Fruit fly (Drosophila melanogaster) whole organism, embryonic: ENCODE results near the gene Trf4-1.

Experiments
- Antp ChIP-seq: fragments of 200-800 bp; sonication (Bioruptor generic); optimal IDR thresholded peaks from 3 replicates; lab custom pipeline; 2016; ENCODE audit warnings: missing biosample characterization, missing genetic modification characterization
- Asciz ChIP-seq: fragments of 200-800 bp; sonication (Bioruptor generic); optimal IDR thresholded peaks from 2 replicates; lab custom pipeline; 2017; ENCODE audit warnings: missing biosample characterization, mild to moderate bottlenecking, missing genetic modification characterization, missing genetic modification reagents
- Atf-2 ChIP-seq: fragments of 200-800 bp; sonication (Bioruptor generic); optimal IDR thresholded peaks from 2 replicates; lab custom pipeline; 2016; ENCODE audit warnings: missing biosample characterization, missing genetic modification characterization
- Bdp1 ChIP-seq: fragments of 200-800 bp; sonication (Bioruptor generic); optimal IDR thresholded peaks from 3 replicates; lab custom pipeline; 2016; ENCODE audit warnings: missing biosample characterization, missing genetic modification characterization
- CG12071 ChIP-seq: fragments of 200-800 bp; sonication (Bioruptor generic); optimal IDR thresholded peaks from 3 replicates; lab custom pipeline; 2018; ENCODE audit warnings: missing biosample characterization, mild to moderate bottlenecking, missing genetic modification characterization
- CG12236 ChIP-seq: fragments of 200-800 bp; sonication (Bioruptor generic); optimal IDR thresholded peaks from 2 replicates; lab custom pipeline; 2016; ENCODE audit warnings: missing biosample characterization, missing genetic modification characterization
- CG12942 ChIP-seq: fragments of 200-800 bp; sonication (Bioruptor generic); optimal IDR thresholded peaks from 3 replicates; lab custom pipeline; 2016; ENCODE audit warnings: missing biosample characterization, missing genetic modification characterization
- CG13775 ChIP-seq: fragments of 200-800 bp; sonication (Bioruptor generic); optimal IDR thresholded peaks from 3 replicates; lab custom pipeline; 2017; ENCODE audit warnings: missing biosample characterization, mild to moderate bottlenecking, missing genetic modification characterization
- CG1647 ChIP-seq: fragments of 200-800 bp; sonication (Bioruptor generic); optimal IDR thresholded peaks from 3 replicates; lab custom pipeline; 2016; ENCODE audit warnings: missing biosample characterization, missing genetic modification characterization
- CG17328 ChIP-seq: fragments of 200-800 bp; sonication (Bioruptor generic); IDR thresholded peaks from 2 replicates; pipeline ENCODE4 v1.3.6; 2022; ENCODE audit warnings: missing biosample characterization, missing genetic modification characterization
- CG17802 ChIP-seq: fragments of 200-800 bp; sonication (Bioruptor generic); optimal IDR thresholded peaks from 2 replicates; lab custom pipeline; 2018; ENCODE audit warnings: missing biosample characterization, mild to moderate bottlenecking, missing genetic modification characterization, moderate library complexity
- CG33213 ChIP-seq: fragments of 200-800 bp; sonication (Bioruptor generic); optimal IDR thresholded peaks from 3 replicates; lab custom pipeline; 2016; ENCODE audit warnings: missing biosample characterization, missing genetic modification characterization
- CG3995 ChIP-seq: fragments of 200-800 bp; sonication (Bioruptor generic); optimal IDR thresholded peaks from 3 replicates; lab custom pipeline; 2016; ENCODE audit warnings: missing biosample characterization, missing genetic modification characterization
- CG4282 ChIP-seq: fragments of 200-800 bp; sonication (Bioruptor generic); optimal IDR thresholded peaks from 2 replicates; lab custom pipeline; 2016; ENCODE audit warnings: missing biosample characterization, missing genetic modification characterization
- CG6254 ChIP-seq: fragments of 200-800 bp; sonication (Bioruptor generic); optimal IDR thresholded peaks from 3 replicates; lab custom pipeline; 2017; ENCODE audit warnings: mild to moderate bottlenecking, missing biosample characterization, missing genetic modification reagents, missing genetic modification characterization
- CG6689 ChIP-seq: fragments of 200-800 bp; sonication (Bioruptor generic); IDR thresholded peaks from 2 replicates; pipeline ENCODE4 v1.3.6; 2022; ENCODE audit warnings: missing biosample characterization, missing genetic modification characterization
- CG7987 ChIP-seq: fragments of 200-800 bp; sonication (Bioruptor generic); optimal IDR thresholded peaks from 2 replicates; lab custom pipeline; 2018; ENCODE audit warnings: missing biosample characterization, mild to moderate bottlenecking, missing genetic modification characterization, moderate library complexity
- D ChIP-seq, 2 experiments: fragments of 200-800 bp in 1 of 2; fragments of >200 bp in 1 of 2; sonication (Bioruptor generic) in 1 of 2; optimal IDR thresholded peaks; 2 replicates in 1 of 2; 3 replicates in 1 of 2; lab custom pipeline; 2017; ENCODE audit warnings: mild to moderate bottlenecking in 1 of 2, missing biosample characterization in 1 of 2, missing genetic modification characterization in 1 of 2, missing genetic modification reagents in 1 of 2
- Ets65A ChIP-seq: fragments of 200-800 bp; sonication (Bioruptor generic); peaks from one replicate; lab custom pipeline; 2016; ENCODE audit warnings: missing biosample characterization, missing genetic modification characterization
- Gsc ChIP-seq: fragments of 200-800 bp; sonication (Bioruptor generic); IDR thresholded peaks from 2 replicates; pipeline ENCODE4 v1.3.6; 2022; ENCODE audit warnings: missing biosample characterization, missing genetic modification characterization
- HLH4C ChIP-seq: fragments of 200-800 bp; sonication (Bioruptor generic); IDR thresholded peaks from 3 replicates; pipeline ENCODE4 v1.3.6; 2022; ENCODE audit warnings: missing biosample characterization, missing genetic modification characterization; ENCODE audit not compliant: partially characterized antibody
- HmgZ ChIP-seq: fragments of 200-800 bp; sonication (Bioruptor generic); optimal IDR thresholded peaks from 2 replicates; lab custom pipeline; 2018; ENCODE audit warnings: missing biosample characterization, mild to moderate bottlenecking, missing genetic modification characterization
- Hr39 ChIP-seq: fragments of >200 bp; optimal IDR thresholded peaks from 2 replicates; lab custom pipeline; 2017
- Hr51 ChIP-seq, 2 experiments: fragments of 200-800 bp; sonication (Bioruptor generic); optimal IDR thresholded peaks; 2 replicates in 1 of 2; 3 replicates in 1 of 2; lab custom pipeline; 2016 to 2018; ENCODE audit warnings: missing biosample characterization in 2 of 2, missing genetic modification characterization in 2 of 2, mild to moderate bottlenecking in 1 of 2, moderate library complexity in 1 of 2
- Nf-YC ChIP-seq: fragments of 200-800 bp; optimal IDR thresholded peaks from 3 replicates; lab custom pipeline; 2019; ENCODE audit warnings: missing biosample characterization, mild to moderate bottlenecking, missing genetic modification characterization, moderate library complexity
- Opbp ChIP-seq: fragments of 200-800 bp; sonication (Bioruptor generic); IDR thresholded peaks from 3 replicates; pipeline ENCODE4 v1.3.6; 2022; ENCODE audit warnings: missing biosample characterization, missing genetic modification characterization; ENCODE audit not compliant: partially characterized antibody
- Pdp1 ChIP-seq, 2 experiments: fragments of 200-800 bp; sonication (Bioruptor generic); optimal IDR thresholded peaks; 3 replicates each; lab custom pipeline; 2016; ENCODE audit warnings: missing biosample characterization in 2 of 2, missing genetic modification characterization in 2 of 2, mild to moderate bottlenecking in 1 of 2, moderate library complexity in 1 of 2
- Poxn ChIP-seq: fragments of 200-800 bp; sonication (Bioruptor generic); IDR thresholded peaks from 2 replicates; pipeline ENCODE4 v1.3.6; 2022; ENCODE audit warnings: missing biosample characterization, missing genetic modification characterization
- Spps ChIP-seq: fragments of 200-800 bp; sonication (Bioruptor generic); optimal IDR thresholded peaks from 2 replicates; lab custom pipeline; 2018; ENCODE audit warnings: missing biosample characterization, mild to moderate bottlenecking, missing genetic modification characterization
- Ssrp ChIP-seq: fragments of 200-800 bp; sonication (Bioruptor generic); optimal IDR thresholded peaks from 2 replicates; lab custom pipeline; 2018; ENCODE audit warnings: missing biosample characterization, mild to moderate bottlenecking, missing genetic modification characterization, moderate library complexity
- ac ChIP-seq: fragments of 200-800 bp; sonication (Bioruptor generic); optimal IDR thresholded peaks from 3 replicates; lab custom pipeline; 2017; ENCODE audit warnings: missing biosample characterization, mild to moderate bottlenecking, missing genetic modification characterization
- bab2 ChIP-seq: fragments of 200-800 bp; sonication (Bioruptor generic); optimal IDR thresholded peaks from 2 replicates; lab custom pipeline; 2016; ENCODE audit warnings: missing biosample characterization, missing genetic modification characterization
- bowl ChIP-seq: fragments of 200-800 bp; sonication (Bioruptor generic); IDR thresholded peaks from 2 replicates; pipeline ENCODE4 v1.3.6; 2022; ENCODE audit warnings: missing biosample characterization, missing genetic modification characterization
- chinmo ChIP-seq: fragments of 200-800 bp; sonication (Bioruptor generic); IDR thresholded peaks from 4 replicates; pipeline ENCODE4 v1.3.6; 2022; ENCODE audit warnings: missing biosample characterization, missing genetic modification characterization; ENCODE audit not compliant: partially characterized antibody
- crp ChIP-seq, 2 experiments: fragments of 200-800 bp; sonication (Bioruptor generic); optimal IDR thresholded peaks; 2 replicates in 1 of 2; 3 replicates in 1 of 2; lab custom pipeline; 2017; ENCODE audit warnings: missing biosample characterization in 2 of 2, missing genetic modification characterization in 2 of 2, mild to moderate bottlenecking in 1 of 2, moderate library complexity in 1 of 2
- danr ChIP-seq: fragments of 200-800 bp; sonication (Bioruptor generic); IDR thresholded peaks from 2 replicates; pipeline ENCODE4 v1.3.6; 2022; ENCODE audit warnings: missing biosample characterization, missing genetic modification characterization
- ewg ChIP-seq: fragments of 200-800 bp; sonication (Bioruptor generic); optimal IDR thresholded peaks from 3 replicates; lab custom pipeline; 2017; ENCODE audit warnings: mild to moderate bottlenecking, missing biosample characterization, missing genetic modification reagents, missing genetic modification characterization
- fru ChIP-seq: fragments of >200 bp; optimal IDR thresholded peaks from 2 replicates; lab custom pipeline; 2017
- gfzf ChIP-seq: fragments of 200-800 bp; sonication (Bioruptor generic); optimal IDR thresholded peaks from 2 replicates; lab custom pipeline; 2016; ENCODE audit warnings: missing biosample characterization, mild to moderate bottlenecking, missing genetic modification characterization, moderate library complexity
- gsb-n ChIP-seq: fragments of 200-800 bp; sonication (Bioruptor generic); optimal IDR thresholded peaks from 3 replicates; lab custom pipeline; 2018; ENCODE audit warnings: missing biosample characterization, mild to moderate bottlenecking, missing genetic modification characterization
- hb ChIP-seq: fragments of 200-800 bp; sonication (Bioruptor generic); IDR thresholded peaks from 3 replicates; pipeline ENCODE4 v1.3.6; 2022; ENCODE audit warnings: missing biosample characterization, missing genetic modification characterization; ENCODE audit not compliant: partially characterized antibody
- luna ChIP-seq: fragments of 200-800 bp; sonication (Bioruptor generic); optimal IDR thresholded peaks from 2 replicates; lab custom pipeline; 2016; ENCODE audit warnings: missing biosample characterization, missing genetic modification characterization
- nerfin-2 ChIP-seq: fragments of 200-800 bp; sonication (Bioruptor generic); IDR thresholded peaks from 2 replicates; pipeline ENCODE4 v1.3.6; 2022; ENCODE audit warnings: missing biosample characterization, missing genetic modification characterization; ENCODE audit not compliant: partially characterized antibody
- row ChIP-seq: fragments of 200-800 bp; sonication (Bioruptor generic); IDR thresholded peaks from 3 replicates; pipeline ENCODE4 v1.3.6; 2022; ENCODE audit warnings: missing biosample characterization, missing genetic modification characterization
- run ChIP-seq: fragments of 200-800 bp; sonication (Bioruptor generic); optimal IDR thresholded peaks from 3 replicates; lab custom pipeline; 2018; ENCODE audit warnings: missing biosample characterization, mild to moderate bottlenecking, missing genetic modification characterization
- scrt ChIP-seq: fragments of 200-800 bp; sonication (Bioruptor generic); optimal IDR thresholded peaks from 2 replicates; lab custom pipeline; 2018; ENCODE audit warnings: missing biosample characterization, mild to moderate bottlenecking, missing genetic modification characterization, moderate library complexity
- unpg ChIP-seq: fragments of 200-800 bp; sonication (Bioruptor generic); optimal IDR thresholded peaks from 3 replicates; lab custom pipeline; 2018; ENCODE audit warnings: missing biosample characterization, mild to moderate bottlenecking, missing genetic modification characterization, moderate library complexity

Trf4-1 gene

dm6 chrX:8510731-8511130, 49.4 kb upstream of the Trf4-1 start (continued):
- TF ChIP-seq D (optimal IDR thresholded peaks at IDR 0.05; lab: Kevin White, UChicago) (no peak), D (GFP tag; optimal IDR thresholded peaks at IDR 0.05; lab: Kevin White, UChicago) (no peak), crp (GFP tag; optimal IDR thresholded peaks at IDR 0.05; lab: Kevin White, UChicago) (no peak), Poxn (no peak), gfzf (peak; percentile 34), CG17328 (GFP tag; lab: Robert Waterston, UW) (no peak), CG17802 (tag; lab: Kevin White, UChicago) (no peak), row (peak; percentile 20; the same call in 1 of the 3 replicates), Spps (no peak), chinmo (no peak), CG12071 (no peak), CG6689 (GFP tag; lab: Robert Waterston, UW) (no peak), CG33213 (no peak), nerfin-2 (GFP tag; lab: Robert Waterston, UW) (no peak), CG12236 (GFP tag; lab: Kevin White, UChicago) (no peak)

- TF ChIP-seq luna (GFP tag; lab: Kevin White, UChicago) (no peak), bowl (GFP tag; lab: Robert Waterston, UW) (no peak), Antp (GFP tag; lab: Kevin White, UChicago) (no peak), CG4282 (GFP tag; lab: Kevin White, UChicago) (no peak), HmgZ (no peak), Atf-2 (GFP tag; lab: Kevin White, UChicago) (no peak), Gsc (GFP tag; lab: Robert Waterston, UW) (no peak), run (tag; lab: Kevin White, UChicago) (no peak), Hr39 (lab: Kevin White, UChicago) (peak; percentile 7), CG13775 (GFP tag; lab: Kevin White, UChicago) (no peak), CG3995 (GFP tag; lab: Kevin White, UChicago) (no peak), CG6254 (GFP tag; lab: Kevin White, UChicago) (no peak), Spps (no peak), Ets65A (GFP tag; lab: Kevin White, UChicago) (peak; percentile 51), scrt (GFP tag; lab: Kevin White, UChicago) (no peak)
These were observed 47.9 kb upstream of the Trf4-1 start for dm6 chrX:8512251-8512650.

- TF ChIP-seq Asciz = no peak
- TF ChIP-seq HLH4C (GFP tag; lab: Robert Waterston, UW) = peak; percentile 99
- TF ChIP-seq CG1647 = no peak
- no peak for TF ChIP-seq ewg
- no peak for TF ChIP-seq Ssrp (tag; lab: Kevin White, UChicago)
- TF ChIP-seq Nf-YC (tag; lab: Kevin White, UChicago) = peak; percentile 62
- TF ChIP-seq danr (GFP tag; lab: Robert Waterston, UW) = no peak
- no peak for TF ChIP-seq bab2
- TF ChIP-seq CG12942 (GFP tag; lab: Kevin White, UChicago) = peak; percentile 1
- peak; percentile 98 for TF ChIP-seq Opbp
- peak; percentile 57 for TF ChIP-seq CG7987 (GFP tag; lab: Kevin White, UChicago)
- TF ChIP-seq gsb-n (tag; lab: Kevin White, UChicago) = no peak
- TF ChIP-seq Hr51 (GFP tag; optimal IDR thresholded peaks at IDR 0.05; lab: Kevin White, UChicago) = peak in 1 of 2 experiments; percentile 2
- no peak for TF ChIP-seq Bdp1
- no peak for TF ChIP-seq unpg
- no peak for TF ChIP-seq ac (GFP tag; lab: Kevin White, UChicago)
- peak; percentile 99 for TF ChIP-seq hb (GFP tag; lab: Robert Waterston, UW)
- TF ChIP-seq Pdp1 (GFP tag; optimal IDR thresholded peaks at IDR 0.05; lab: Kevin White, UChicago) = peak; percentile 16 to 61
- TF ChIP-seq fru (lab: Kevin White, UChicago) = no peak
These were observed 42.7 kb upstream of the Trf4-1 start, which contains the start of gene Nrg for dm6 chrX:8517121-8518024. Gene Nrg, plus strand, starts transcription at chrX:8517373.
